Worm (Caenorhabditis elegans): ENCODE measurements around the gene dyf-2.

- TF ChIP-seq unc-62 (GFP tag; optimal IDR thresholded peaks at IDR 0.05), result no peak
- TF ChIP-seq pha-4 (tag; optimal IDR thresholded peaks at IDR 0.05), result no peak
- TF ChIP-seq nhr-2 (tag; optimal IDR thresholded peaks at IDR 0.05), result no peak
- no peak for TF ChIP-seq ces-1 (GFP tag; optimal IDR thresholded peaks at IDR 0.05)
- TF ChIP-seq mab-5 (tag; optimal IDR thresholded peaks at IDR 0.05), result no peak
- TF ChIP-seq elt-3 (tag; optimal IDR thresholded peaks at IDR 0.05), result no peak
- no peak for TF ChIP-seq snpc-4 (tag; optimal IDR thresholded peaks at IDR 0.05)
These were observed 31.3 kb downstream of the dyf-2 start for ce11 chrIII:13654950-13655349.

All from whole organism, mixed stage, embryonic.